Fruit fly (Drosophila melanogaster) whole organism, embryonic: ENCODE data around the gene CG6569.

Experiments
- Asciz ChIP-seq: fragments of 200-800 bp; sonication (Bioruptor generic); optimal IDR thresholded peaks from 2 replicates; lab custom pipeline; 2017; ENCODE audit warnings: missing biosample characterization, mild to moderate bottlenecking, missing genetic modification characterization, missing genetic modification reagents
- Bteb2 ChIP-seq: fragments of 200-800 bp; sonication (Bioruptor generic); optimal IDR thresholded peaks from 2 replicates; lab custom pipeline; 2016; ENCODE audit warnings: missing biosample characterization, missing genetic modification characterization
- CG10274 ChIP-seq: fragments of 200-800 bp; sonication (Bioruptor generic); optimal IDR thresholded peaks from 3 replicates; lab custom pipeline; 2017; ENCODE audit warnings: missing biosample characterization, mild to moderate bottlenecking, missing genetic modification characterization
- CG10431 ChIP-seq: fragments of 200-800 bp; sonication (Bioruptor generic); optimal IDR thresholded peaks from 3 replicates; lab custom pipeline; 2018; ENCODE audit warnings: missing biosample characterization, mild to moderate bottlenecking, missing genetic modification characterization
- CG10654 ChIP-seq: fragments of 200-800 bp; sonication (Bioruptor generic); optimal IDR thresholded peaks from 2 replicates; lab custom pipeline; 2016; ENCODE audit warnings: missing biosample characterization, missing genetic modification characterization
- CG10979 ChIP-seq: fragments of 200-800 bp; sonication (Bioruptor generic); optimal IDR thresholded peaks from 2 replicates; lab custom pipeline; 2018; ENCODE audit warnings: missing biosample characterization, mild to moderate bottlenecking, missing genetic modification characterization, moderate library complexity
- CG11696 ChIP-seq: fragments of 200-800 bp; sonication (Bioruptor generic); IDR thresholded peaks from 2 replicates; pipeline ENCODE4 v1.3.6; 2022; ENCODE audit warnings: missing biosample characterization, missing genetic modification characterization
- CG11723 ChIP-seq: fragments of 200-800 bp; sonication (Bioruptor generic); optimal IDR thresholded peaks from 2 replicates; lab custom pipeline; 2017; ENCODE audit warnings: missing biosample characterization, mild to moderate bottlenecking, missing genetic modification characterization
- CG14050 ChIP-seq: fragments of 200-800 bp; sonication (Bioruptor generic); IDR thresholded peaks from 3 replicates; pipeline ENCODE4 v1.3.6; 2022; ENCODE audit warnings: missing biosample characterization, missing genetic modification characterization
- CG16813 ChIP-seq: fragments of 200-800 bp; sonication (Bioruptor generic); IDR thresholded peaks from 3 replicates; pipeline ENCODE4 v1.3.6; 2022; ENCODE audit warnings: missing biosample characterization, missing genetic modification characterization; ENCODE audit not compliant: partially characterized antibody
- CG17361 ChIP-seq: fragments of 200-800 bp; sonication (Bioruptor generic); IDR thresholded peaks from 3 replicates; pipeline ENCODE4 v1.3.6; 2022; ENCODE audit warnings: missing biosample characterization, missing genetic modification characterization
- CG17568 ChIP-seq: fragments of 200-800 bp; sonication (Bioruptor generic); optimal IDR thresholded peaks from 2 replicates; lab custom pipeline; 2018; ENCODE audit warnings: missing biosample characterization, mild to moderate bottlenecking, missing genetic modification characterization, moderate library complexity
- CG18599 ChIP-seq: fragments of 200-800 bp; sonication (Bioruptor generic); optimal IDR thresholded peaks from 3 replicates; lab custom pipeline; 2017; ENCODE audit warnings: missing biosample characterization, missing genetic modification characterization, mild to moderate bottlenecking, moderate library complexity, missing genetic modification reagents
- CG33557 ChIP-seq: fragments of 200-800 bp; sonication (Bioruptor generic); optimal IDR thresholded peaks from 2 replicates; lab custom pipeline; 2019; ENCODE audit warnings: missing biosample characterization, mild to moderate bottlenecking, missing genetic modification characterization, moderate library complexity
- CG4328 ChIP-seq: fragments of 200-800 bp; sonication (Bioruptor generic); optimal IDR thresholded peaks from 3 replicates; lab custom pipeline; 2017; ENCODE audit warnings: missing biosample characterization, missing genetic modification reagents, missing genetic modification characterization
- CG5953 ChIP-seq: fragments of 200-800 bp; sonication (Bioruptor generic); IDR thresholded peaks from 2 replicates; pipeline ENCODE4 v1.3.6; 2022; ENCODE audit warnings: missing biosample characterization, missing genetic modification characterization
- CG8478 ChIP-seq: fragments of >200 bp; optimal IDR thresholded peaks from 2 replicates; lab custom pipeline; 2018
- CG9215 ChIP-seq: fragments of 200-800 bp; sonication (Bioruptor generic); IDR thresholded peaks from 2 replicates; pipeline ENCODE4 v1.3.6; 2022; ENCODE audit warnings: missing biosample characterization, missing genetic modification characterization
- CG9797 ChIP-seq: fragments of 200-800 bp; sonication (Bioruptor generic); optimal IDR thresholded peaks from 3 replicates; lab custom pipeline; 2018; ENCODE audit warnings: missing biosample characterization, mild to moderate bottlenecking, missing genetic modification characterization
- Chrac-16 ChIP-seq: fragments of 200-800 bp; sonication (Bioruptor generic); optimal IDR thresholded peaks from 3 replicates; lab custom pipeline; 2016; ENCODE audit warnings: missing biosample characterization, missing genetic modification characterization
- CrebB ChIP-seq: fragments of 200-800 bp; sonication (Bioruptor generic); optimal IDR thresholded peaks from 3 replicates; lab custom pipeline; 2018; ENCODE audit warnings: missing biosample characterization, mild to moderate bottlenecking, missing genetic modification characterization
- Dek ChIP-seq: fragments of 200-800 bp; sonication (Bioruptor generic); optimal IDR thresholded peaks from 3 replicates; lab custom pipeline; 2019; ENCODE audit warnings: missing biosample characterization, mild to moderate bottlenecking, missing genetic modification characterization, moderate library complexity
- Ets65A ChIP-seq: fragments of 200-800 bp; sonication (Bioruptor generic); peaks from one replicate; lab custom pipeline; 2016; ENCODE audit warnings: missing biosample characterization, missing genetic modification characterization
- GATAe ChIP-seq: fragments of 200-800 bp; sonication (Bioruptor generic); conservative IDR thresholded peaks from 2 replicates; pipeline ENCODE4 v1.3.6; 2022; ENCODE audit warnings: missing biosample characterization, missing genetic modification characterization
- Hand ChIP-seq: fragments of 200-800 bp; sonication (Bioruptor generic); optimal IDR thresholded peaks from 2 replicates; lab custom pipeline; 2017; ENCODE audit warnings: mild to moderate bottlenecking, missing biosample characterization, missing genetic modification reagents, missing genetic modification characterization
- Hr78 ChIP-seq, 2 experiments: fragments of 200-800 bp in 1 of 2; fragments of >200 bp in 1 of 2; sonication (Bioruptor generic) in 1 of 2; optimal IDR thresholded peaks; 2 replicates each; lab custom pipeline; 2017 to 2019; ENCODE audit warnings: missing biosample characterization in 2 of 2, missing genetic modification characterization in 2 of 2, mild to moderate bottlenecking in 1 of 2, moderate library complexity in 1 of 2
- Mes4 ChIP-seq: fragments of 200-800 bp; sonication (Bioruptor generic); optimal IDR thresholded peaks from 2 replicates; lab custom pipeline; 2016; ENCODE audit warnings: missing biosample characterization, missing genetic modification characterization
- NfI ChIP-seq: fragments of 200-800 bp; sonication (Bioruptor generic); optimal IDR thresholded peaks from 3 replicates; lab custom pipeline; 2018; ENCODE audit warnings: missing biosample characterization, mild to moderate bottlenecking, missing genetic modification characterization, moderate library complexity
- Side ChIP-seq: fragments of 200-800 bp; sonication (Bioruptor generic); optimal IDR thresholded peaks from 2 replicates; lab custom pipeline; 2016; ENCODE audit warnings: missing biosample characterization, missing genetic modification characterization
- Trl ChIP-seq, 3 experiments: fragments of >200 bp in 2 of 3; fragments of 200-800 bp in 1 of 3; sonication (Bioruptor generic) in 1 of 3; optimal IDR thresholded peaks; 2 replicates in 1 of 3; 3 replicates in 2 of 3; lab custom pipeline; 2016 to 2017; ENCODE audit warnings: missing biosample characterization in 1 of 3, missing genetic modification characterization in 1 of 3
- Vsx1 ChIP-seq: fragments of 200-800 bp; sonication (Bioruptor generic); optimal IDR thresholded peaks from 2 replicates; lab custom pipeline; 2017; ENCODE audit warnings: missing biosample characterization, mild to moderate bottlenecking, missing genetic modification characterization, missing genetic modification reagents
- amos ChIP-seq: fragments of 200-800 bp; sonication (Bioruptor generic); IDR thresholded peaks from 2 replicates; pipeline ENCODE4 v1.3.6; 2022; ENCODE audit warnings: missing biosample characterization, missing genetic modification characterization; ENCODE audit not compliant: partially characterized antibody
- cg ChIP-seq: fragments of 200-800 bp; sonication (Bioruptor generic); optimal IDR thresholded peaks from 3 replicates; lab custom pipeline; 2019; ENCODE audit warnings: missing biosample characterization, mild to moderate bottlenecking, missing genetic modification characterization, moderate library complexity
- crp ChIP-seq, 2 experiments: fragments of 200-800 bp; sonication (Bioruptor generic); optimal IDR thresholded peaks; 2 replicates in 1 of 2; 3 replicates in 1 of 2; lab custom pipeline; 2017; ENCODE audit warnings: missing biosample characterization in 2 of 2, missing genetic modification characterization in 2 of 2, mild to moderate bottlenecking in 1 of 2, moderate library complexity in 1 of 2
- dati ChIP-seq: fragments of 200-800 bp; sonication (Bioruptor generic); IDR thresholded peaks from 2 replicates; pipeline ENCODE4 v1.3.6; 2022; ENCODE audit warnings: missing biosample characterization, missing genetic modification characterization
- dmrt99B ChIP-seq: fragments of 200-800 bp; sonication (Bioruptor generic); optimal IDR thresholded peaks from 2 replicates; lab custom pipeline; 2018; ENCODE audit warnings: missing biosample characterization, mild to moderate bottlenecking, missing genetic modification characterization, moderate library complexity
- dysf ChIP-seq: fragments of 200-800 bp; sonication (Bioruptor generic); IDR thresholded peaks from 3 replicates; pipeline ENCODE4 v1.3.6; 2022; ENCODE audit warnings: missing biosample characterization, missing genetic modification characterization
- eyg ChIP-seq: fragments of 200-800 bp; sonication (Bioruptor generic); optimal IDR thresholded peaks from 3 replicates; lab custom pipeline; 2016; ENCODE audit warnings: missing biosample characterization, missing genetic modification characterization
- fd96Cb ChIP-seq: fragments of 200-800 bp; sonication (Bioruptor generic); optimal IDR thresholded peaks from 2 replicates; lab custom pipeline; 2018; ENCODE audit warnings: missing biosample characterization, mild to moderate bottlenecking, missing genetic modification characterization, moderate library complexity
- ftz-f1 ChIP-seq: fragments of 200-800 bp; sonication (Bioruptor generic); optimal IDR thresholded peaks from 2 replicates; lab custom pipeline; 2016; ENCODE audit warnings: missing biosample characterization, missing genetic modification characterization
- ken ChIP-seq: fragments of 200-800 bp; sonication (Bioruptor generic); IDR thresholded peaks from 3 replicates; pipeline ENCODE4 v1.3.6; 2022; ENCODE audit warnings: missing biosample characterization, missing genetic modification characterization
- oc ChIP-seq: fragments of 200-800 bp; sonication (Bioruptor generic); optimal IDR thresholded peaks from 2 replicates; lab custom pipeline; 2018; ENCODE audit warnings: missing biosample characterization, mild to moderate bottlenecking, missing genetic modification characterization, moderate library complexity
- pb ChIP-seq: fragments of 200-800 bp; sonication (Bioruptor generic); optimal IDR thresholded peaks from 3 replicates; lab custom pipeline; 2016; ENCODE audit warnings: missing biosample characterization, missing genetic modification characterization
- ro ChIP-seq: fragments of 200-800 bp; sonication (Bioruptor generic); IDR thresholded peaks from 2 replicates; pipeline ENCODE4 v1.3.6; 2022; ENCODE audit warnings: missing biosample characterization, missing genetic modification characterization
- stwl ChIP-seq: fragments of 200-800 bp; sonication (Bioruptor generic); optimal IDR thresholded peaks from 3 replicates; lab custom pipeline; 2018; ENCODE audit warnings: missing biosample characterization, mild to moderate bottlenecking, missing genetic modification characterization, moderate library complexity
- usp ChIP-seq: fragments of >200 bp; optimal IDR thresholded peaks from 2 replicates; lab custom pipeline; 2017; ENCODE audit warnings: missing biosample characterization, missing genetic modification characterization
- wor ChIP-seq: fragments of 200-800 bp; sonication (Bioruptor generic); IDR thresholded peaks from 2 replicates; pipeline ENCODE4 v1.3.6; 2022; ENCODE audit warnings: missing biosample characterization, missing genetic modification characterization
- z ChIP-seq: fragments of 200-800 bp; sonication (Bioruptor generic); IDR thresholded peaks from 3 replicates; pipeline ENCODE4 v1.3.6; 2022; ENCODE audit warnings: missing biosample characterization, missing genetic modification characterization

CG6569 gene

DNA sequence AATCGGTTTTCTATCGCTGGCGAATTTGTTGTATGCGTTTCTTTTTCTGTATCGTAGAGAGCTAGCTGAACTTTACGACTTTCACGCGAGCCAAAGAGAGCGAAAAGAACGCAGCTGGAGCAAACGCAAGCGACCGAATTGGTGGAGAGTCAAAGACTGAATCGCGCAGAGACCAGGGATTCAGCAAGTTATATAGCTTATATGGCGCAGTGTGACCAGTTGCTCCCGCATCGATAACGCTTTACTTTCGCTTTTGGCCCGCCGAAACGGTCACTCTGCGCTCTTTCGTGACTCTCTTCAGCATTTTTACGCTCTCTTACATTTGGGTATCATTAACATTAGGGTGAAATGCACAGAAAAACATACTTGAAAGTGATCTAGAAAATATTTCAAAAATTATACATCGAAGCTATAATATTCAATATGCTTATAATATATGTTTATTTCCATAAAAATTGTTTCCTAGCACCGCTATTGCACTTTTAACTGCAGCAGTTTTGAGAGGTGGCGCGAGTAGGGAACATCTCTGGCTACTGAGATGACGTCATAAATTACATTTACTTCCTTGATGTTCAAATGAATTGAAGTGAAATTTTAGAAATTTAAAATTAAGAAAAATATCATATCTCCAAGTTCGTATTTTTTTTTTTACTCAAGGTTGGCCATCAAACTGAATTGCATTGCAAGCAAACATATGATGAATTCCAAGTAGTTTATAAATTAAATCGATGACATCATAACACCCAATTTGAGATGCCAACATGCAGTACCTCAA lies 11.4 kb downstream of the CG6569 start, which contains the start of gene glec (continued):
- TF ChIP-seq Bteb2 (GFP tag; lab: Kevin White, UChicago), result no peak
- TF ChIP-seq wor (GFP tag; lab: Robert Waterston, UW), result 0 out of 2 replicates have a peak, but pooled peaks have one; percentile 28
- TF ChIP-seq Hr78 (GFP tag; optimal IDR thresholded peaks at IDR 0.05; lab: Kevin White, UChicago), result no peak
- TF ChIP-seq CG11696 (GFP tag; lab: Robert Waterston, UW), result peak; percentile 38
- no peak for TF ChIP-seq CG10979 (tag; lab: Kevin White, UChicago)
- TF ChIP-seq CG9797 (GFP tag; lab: Kevin White, UChicago), result peak; percentile 86
- TF ChIP-seq ken (GFP tag; lab: Robert Waterston, UW), result 0 out of 3 replicates have a peak, but pooled peaks have one; percentile 50
- TF ChIP-seq ro (GFP tag; lab: Robert Waterston, UW), result no peak
- peak; percentile 76 for TF ChIP-seq Ets65A (GFP tag; lab: Kevin White, UChicago)
- no peak for TF ChIP-seq CG9215 (GFP tag; lab: Robert Waterston, UW)
- no peak for TF ChIP-seq eyg (GFP tag; lab: Kevin White, UChicago)
- TF ChIP-seq Hand (GFP tag; lab: Kevin White, UChicago), result no peak
- no peak for TF ChIP-seq Mes4
- TF ChIP-seq CG5953, result no peak
- TF ChIP-seq CG10431 (GFP tag; lab: Kevin White, UChicago), result no peak
- TF ChIP-seq GATAe (GFP tag; lab: Robert Waterston, UW), result no peak
- TF ChIP-seq pb (GFP tag; lab: Kevin White, UChicago), result peak; percentile 36
- TF ChIP-seq cg (GFP tag; lab: Kevin White, UChicago), result peak; percentile 28
- no peak for TF ChIP-seq Asciz
- peak; percentile 46 for TF ChIP-seq CrebB (tag; lab: Kevin White, UChicago)
- no peak for TF ChIP-seq CG4328
- TF ChIP-seq CG10274 (GFP tag; lab: Kevin White, UChicago), result no peak
- peak; percentile 50; the same call in 2 of the 3 replicates for TF ChIP-seq CG16813 (GFP tag; lab: Robert Waterston, UW)
- TF ChIP-seq CG14050 (GFP tag; lab: Robert Waterston, UW), result no peak; the same call in 2 of the 3 replicates
- no peak for TF ChIP-seq CG8478 (lab: Kevin White, UChicago)
- TF ChIP-seq oc (tag; lab: Kevin White, UChicago), result peak; percentile 71
- TF ChIP-seq usp (GFP tag; lab: Kevin White, UChicago), result no peak
- no peak for TF ChIP-seq dati (GFP tag; lab: Robert Waterston, UW)
- TF ChIP-seq dmrt99B (tag; lab: Kevin White, UChicago), result peak; percentile 21
- no peak for TF ChIP-seq crp (GFP tag; optimal IDR thresholded peaks at IDR 0.05; lab: Kevin White, UChicago)
- peak; percentile 70 for TF ChIP-seq stwl (tag; lab: Kevin White, UChicago)
- no peak for TF ChIP-seq CG17568 (GFP tag; lab: Kevin White, UChicago)
- TF ChIP-seq amos (GFP tag; lab: Robert Waterston, UW), result peak; percentile 49; the same call in 1 of the 2 replicates
- TF ChIP-seq z, result no peak
- TF ChIP-seq NfI (GFP tag; lab: Kevin White, UChicago), result peak; percentile 28
- no peak for TF ChIP-seq dysf (GFP tag; lab: Robert Waterston, UW)
- peak; percentile 37 for TF ChIP-seq CG33557
- peak; percentile 2 for TF ChIP-seq Dek (tag; lab: Kevin White, UChicago)
- no peak for TF ChIP-seq CG11723 (GFP tag; lab: Kevin White, UChicago)
- TF ChIP-seq CG10654 (GFP tag; lab: Kevin White, UChicago), result no peak
- peak; percentile 70; the same call in 2 of the 3 replicates for TF ChIP-seq CG17361 (GFP tag; lab: Robert Waterston, UW)
- TF ChIP-seq Vsx1 (GFP tag; lab: Kevin White, UChicago), result no peak
- TF ChIP-seq Chrac-16 (GFP tag; lab: Kevin White, UChicago), result peak; percentile 46
- TF ChIP-seq fd96Cb (tag; lab: Kevin White, UChicago), result no peak
- TF ChIP-seq Side (GFP tag; lab: Kevin White, UChicago), result peak; percentile 64
- peak; percentile 76 for TF ChIP-seq ftz-f1
- no peak for TF ChIP-seq CG18599 (GFP tag; lab: Kevin White, UChicago)
- peak; percentile 90 to 93 for TF ChIP-seq Trl (optimal IDR thresholded peaks at IDR 0.05; lab: Kevin White, UChicago)
- peak; percentile 67 for TF ChIP-seq Trl (GFP tag; optimal IDR thresholded peaks at IDR 0.05; lab: Kevin White, UChicago)
